Worm (Caenorhabditis elegans) whole organism, late embryonic: ENCODE data around the gene Y116F11B.6.

Experiments
- C08G9.2 ChIP-seq: sonication (generic microtip); optimal IDR thresholded peaks from 2 replicates; lab custom pipeline; 2016; ENCODE audit warnings: mild to moderate bottlenecking, missing genetic modification characterization, moderate library complexity, missing compliant biosample characterization
- ahr-1 ChIP-seq: sonication (generic microtip); optimal IDR thresholded peaks from 2 replicates; lab custom pipeline; 2016; ENCODE audit warnings: missing genetic modification characterization, missing compliant biosample characterization
- ceh-19 ChIP-seq: fragments of 200-800 bp; sonication (Bioruptor generic); optimal IDR thresholded peaks from 2 replicates; lab custom pipeline; 2018; ENCODE audit warnings: mild to moderate bottlenecking, missing genetic modification characterization, missing compliant biosample characterization
- ceh-45 ChIP-seq: fragments of 200-800 bp; sonication (Bioruptor generic); IDR thresholded peaks from 2 replicates; pipeline ENCODE4 v1.3.6; 2022; ENCODE audit warnings: missing genetic modification reagents, missing genetic modification characterization, missing compliant biosample characterization
- ets-4 ChIP-seq: sonication (generic microtip); optimal IDR thresholded peaks from 2 replicates; lab custom pipeline; 2016; ENCODE audit warnings: missing genetic modification characterization, missing compliant biosample characterization
- pax-1 ChIP-seq: fragments of 150-350 bp; optimal IDR thresholded peaks from 2 replicates; lab custom pipeline; 2014; ENCODE audit warnings: missing biosample characterization, missing genetic modification characterization
- pha-2 ChIP-seq: sonication (generic microtip); optimal IDR thresholded peaks from 2 replicates; lab custom pipeline; 2017; ENCODE audit warnings: mild to moderate bottlenecking, missing genetic modification characterization, missing compliant biosample characterization
- pha-4 ChIP-seq: fragments of 150-350 bp; optimal IDR thresholded peaks from 2 replicates; lab custom pipeline; 2018; ENCODE audit warnings: missing biosample characterization, missing genetic modification reagents, missing genetic modification characterization
- sox-4 ChIP-seq: sonication (generic microtip); optimal IDR thresholded peaks from 2 replicates; lab custom pipeline; 2017; ENCODE audit warnings: mild to moderate bottlenecking, missing genetic modification characterization, inconsistent platforms, missing compliant biosample characterization

- TF ChIP-seq pax-1 (tag; lab: Kevin White, UChicago), result no peak
- no peak for TF ChIP-seq pha-2 (tag; lab: Kevin White, UChicago)
- no peak for TF ChIP-seq ets-4
- TF ChIP-seq pha-4 (tag; lab: Kevin White, UChicago), result no peak
- TF ChIP-seq C08G9.2 (tag; lab: Kevin White, UChicago), result no peak
- no peak for TF ChIP-seq sox-4 (tag; lab: Kevin White, UChicago)
- no peak for TF ChIP-seq ahr-1 (tag; lab: Kevin White, UChicago)
- TF ChIP-seq ceh-45 (GFP tag; lab: Robert Waterston, UW), result no peak
- no peak for TF ChIP-seq ceh-19 (GFP tag; lab: Kevin White, UChicago)
Observed at ce11 chrV:19853610-19854009, 7.8 kb upstream of the Y116F11B.6 start.
